Fruit fly (Drosophila melanogaster) whole organism, embryonic: ENCODE results near the gene AP-2alpha.

Experiments used
- ATbp ChIP-seq: fragments of 200-800 bp; sonication (Bioruptor generic); optimal IDR thresholded peaks from 2 replicates; lab custom pipeline; 2017; ENCODE audit warnings: missing biosample characterization, mild to moderate bottlenecking, missing genetic modification characterization, missing genetic modification reagents
- Abd-B ChIP-seq: fragments of 200-800 bp; sonication (Bioruptor generic); optimal IDR thresholded peaks from 2 replicates; lab custom pipeline; 2018; ENCODE audit warnings: missing biosample characterization, mild to moderate bottlenecking, missing genetic modification characterization, moderate library complexity
- Bdp1 ChIP-seq: fragments of 200-800 bp; sonication (Bioruptor generic); optimal IDR thresholded peaks from 3 replicates; lab custom pipeline; 2016; ENCODE audit warnings: missing biosample characterization, missing genetic modification characterization
- CG10209 ChIP-seq: fragments of 200-800 bp; sonication (Bioruptor generic); optimal IDR thresholded peaks from 3 replicates; lab custom pipeline; 2017; ENCODE audit warnings: missing biosample characterization, mild to moderate bottlenecking, missing genetic modification characterization, missing genetic modification reagents
- CG10959 ChIP-seq: fragments of 200-800 bp; sonication (Bioruptor generic); IDR thresholded peaks from 2 replicates; pipeline ENCODE4 v1.3.6; 2022; ENCODE audit warnings: missing biosample characterization, missing genetic modification characterization
- CG12391 ChIP-seq: fragments of 200-800 bp; sonication (Bioruptor generic); optimal IDR thresholded peaks from 3 replicates; lab custom pipeline; 2018; ENCODE audit warnings: missing biosample characterization, mild to moderate bottlenecking, missing genetic modification characterization, moderate library complexity
- CG12769 ChIP-seq: fragments of 200-800 bp; sonication (Bioruptor generic); optimal IDR thresholded peaks from 2 replicates; lab custom pipeline; 2019; ENCODE audit warnings: missing biosample characterization, mild to moderate bottlenecking, missing genetic modification characterization, moderate library complexity
- CG13624 ChIP-seq: fragments of 200-800 bp; sonication (Bioruptor generic); optimal IDR thresholded peaks from 2 replicates; lab custom pipeline; 2016; ENCODE audit warnings: missing biosample characterization, missing genetic modification characterization
- CG14050 ChIP-seq: fragments of 200-800 bp; sonication (Bioruptor generic); IDR thresholded peaks from 3 replicates; pipeline ENCODE4 v1.3.6; 2022; ENCODE audit warnings: missing biosample characterization, missing genetic modification characterization
- CG17361 ChIP-seq: fragments of 200-800 bp; sonication (Bioruptor generic); IDR thresholded peaks from 3 replicates; pipeline ENCODE4 v1.3.6; 2022; ENCODE audit warnings: missing biosample characterization, missing genetic modification characterization
- CG2202 ChIP-seq: fragments of 200-800 bp; sonication (Bioruptor generic); optimal IDR thresholded peaks from 2 replicates; lab custom pipeline; 2018; ENCODE audit warnings: missing biosample characterization, mild to moderate bottlenecking, missing genetic modification characterization
- CG2712 ChIP-seq: fragments of 200-800 bp; optimal IDR thresholded peaks from 3 replicates; lab custom pipeline; 2019; ENCODE audit warnings: missing biosample characterization, mild to moderate bottlenecking, missing genetic modification characterization, moderate library complexity
- CG2875 ChIP-seq: fragments of 200-800 bp; sonication (Bioruptor generic); optimal IDR thresholded peaks from 2 replicates; lab custom pipeline; 2017; ENCODE audit warnings: missing biosample characterization, mild to moderate bottlenecking, missing genetic modification characterization, missing genetic modification reagents
- CG30403 ChIP-seq: fragments of 200-800 bp; sonication (Bioruptor generic); optimal IDR thresholded peaks from 3 replicates; lab custom pipeline; 2016; ENCODE audit warnings: missing biosample characterization, missing genetic modification characterization
- CG33557 ChIP-seq: fragments of 200-800 bp; sonication (Bioruptor generic); optimal IDR thresholded peaks from 2 replicates; lab custom pipeline; 2019; ENCODE audit warnings: missing biosample characterization, mild to moderate bottlenecking, missing genetic modification characterization, moderate library complexity
- CG3407 ChIP-seq: fragments of 200-800 bp; sonication (Bioruptor generic); optimal IDR thresholded peaks from 2 replicates; lab custom pipeline; 2018; ENCODE audit warnings: missing biosample characterization, mild to moderate bottlenecking, missing genetic modification characterization
- CG34422 ChIP-seq: fragments of 200-800 bp; sonication (Bioruptor generic); IDR thresholded peaks from 3 replicates; pipeline ENCODE4 v1.3.6; 2022; ENCODE audit warnings: missing biosample characterization, missing genetic modification characterization
- CG6254 ChIP-seq: fragments of 200-800 bp; sonication (Bioruptor generic); optimal IDR thresholded peaks from 3 replicates; lab custom pipeline; 2017; ENCODE audit warnings: mild to moderate bottlenecking, missing biosample characterization, missing genetic modification reagents, missing genetic modification characterization
- CG7839 ChIP-seq: fragments of 200-800 bp; sonication (Bioruptor generic); optimal IDR thresholded peaks from 3 replicates; lab custom pipeline; 2018; ENCODE audit warnings: missing biosample characterization, mild to moderate bottlenecking, missing genetic modification characterization, moderate library complexity
- CG8290 ChIP-seq, 3 experiments: fragments of 200-800 bp; sonication (Bioruptor generic); optimal IDR thresholded peaks; 2 replicates each; lab custom pipeline; 2016 to 2019; ENCODE audit warnings: missing biosample characterization in 3 of 3, missing genetic modification characterization in 3 of 3, mild to moderate bottlenecking in 2 of 3, moderate library complexity in 1 of 3
- CG8388 ChIP-seq: fragments of 200-800 bp; sonication (Bioruptor generic); optimal IDR thresholded peaks from 2 replicates; lab custom pipeline; 2019; ENCODE audit warnings: missing biosample characterization, mild to moderate bottlenecking, missing genetic modification characterization, moderate library complexity
- CG8924 ChIP-seq: fragments of 200-800 bp; optimal IDR thresholded peaks from 3 replicates; lab custom pipeline; 2019; ENCODE audit warnings: missing biosample characterization, mild to moderate bottlenecking, missing genetic modification characterization, moderate library complexity
- Chrac-16 ChIP-seq: fragments of 200-800 bp; sonication (Bioruptor generic); optimal IDR thresholded peaks from 3 replicates; lab custom pipeline; 2016; ENCODE audit warnings: missing biosample characterization, missing genetic modification characterization
- CoRest ChIP-seq: fragments of 200-800 bp; sonication (Bioruptor generic); optimal IDR thresholded peaks from 3 replicates; lab custom pipeline; 2018; ENCODE audit warnings: missing biosample characterization, mild to moderate bottlenecking, missing genetic modification characterization, moderate library complexity
- D19A ChIP-seq: fragments of 200-800 bp; optimal IDR thresholded peaks from 3 replicates; lab custom pipeline; 2019; ENCODE audit warnings: missing biosample characterization, mild to moderate bottlenecking, missing genetic modification characterization, moderate library complexity
- D19B ChIP-seq: fragments of 200-800 bp; sonication (Bioruptor generic); optimal IDR thresholded peaks from 2 replicates; lab custom pipeline; 2017; ENCODE audit warnings: missing biosample characterization, mild to moderate bottlenecking, missing genetic modification characterization
- Deaf1 ChIP-seq: fragments of 200-800 bp; optimal IDR thresholded peaks from 3 replicates; lab custom pipeline; 2019; ENCODE audit warnings: missing biosample characterization, mild to moderate bottlenecking, missing genetic modification characterization, moderate library complexity
- Dref ChIP-seq: fragments of 200-800 bp; sonication (Bioruptor generic); IDR thresholded peaks from 2 replicates; pipeline ENCODE4 v1.3.6; 2022; ENCODE audit warnings: missing biosample characterization, missing genetic modification characterization
- Kr ChIP-seq: fragments of 200-800 bp; sonication (Bioruptor generic); optimal IDR thresholded peaks from 2 replicates; lab custom pipeline; 2017; ENCODE audit warnings: missing biosample characterization, mild to moderate bottlenecking, missing genetic modification characterization
- Lpt ChIP-seq: fragments of >200 bp; optimal IDR thresholded peaks from 2 replicates; lab custom pipeline; 2018; ENCODE audit warnings: missing biosample characterization, missing genetic modification characterization
- Max ChIP-seq: fragments of 200-800 bp; sonication (Bioruptor generic); optimal IDR thresholded peaks from 2 replicates; lab custom pipeline; 2016; ENCODE audit warnings: missing biosample characterization, mild to moderate bottlenecking, missing genetic modification characterization
- NC2α ChIP-seq: fragments of 200-800 bp; sonication (Bioruptor generic); optimal IDR thresholded peaks from 2 replicates; lab custom pipeline; 2016; ENCODE audit warnings: missing biosample characterization, missing genetic modification characterization
- Sox100B ChIP-seq: fragments of 200-800 bp; sonication (Bioruptor generic); optimal IDR thresholded peaks from 3 replicates; lab custom pipeline; 2018; ENCODE audit warnings: missing biosample characterization, mild to moderate bottlenecking, missing genetic modification characterization
- Spps ChIP-seq: fragments of 200-800 bp; sonication (Bioruptor generic); optimal IDR thresholded peaks from 2 replicates; lab custom pipeline; 2018; ENCODE audit warnings: missing biosample characterization, mild to moderate bottlenecking, missing genetic modification characterization
- TFAM ChIP-seq: fragments of 200-800 bp; sonication (Bioruptor generic); optimal IDR thresholded peaks from 2 replicates; lab custom pipeline; 2017; ENCODE audit warnings: missing biosample characterization, missing genetic modification characterization, inconsistent platforms
- abd-A ChIP-seq: fragments of 200-800 bp; sonication (Bioruptor generic); optimal IDR thresholded peaks from 3 replicates; lab custom pipeline; 2019; ENCODE audit warnings: missing biosample characterization, mild to moderate bottlenecking, missing genetic modification characterization, moderate library complexity
- ac ChIP-seq: fragments of 200-800 bp; sonication (Bioruptor generic); optimal IDR thresholded peaks from 3 replicates; lab custom pipeline; 2017; ENCODE audit warnings: missing biosample characterization, mild to moderate bottlenecking, missing genetic modification characterization
- ap ChIP-seq: fragments of 200-800 bp; sonication (Bioruptor generic); IDR thresholded peaks from 2 replicates; pipeline ENCODE4 v1.3.6; 2022; ENCODE audit warnings: missing biosample characterization, missing genetic modification characterization
- az2 ChIP-seq: fragments of 200-800 bp; sonication (Bioruptor generic); optimal IDR thresholded peaks from 3 replicates; lab custom pipeline; 2016; ENCODE audit warnings: missing biosample characterization, missing genetic modification characterization
- br ChIP-seq: fragments of >200 bp; optimal IDR thresholded peaks from 2 replicates; lab custom pipeline; 2017
- chm ChIP-seq: fragments of 200-800 bp; sonication (Bioruptor generic); IDR thresholded peaks from 2 replicates; pipeline ENCODE4 v1.3.6; 2022; ENCODE audit warnings: missing biosample characterization, missing genetic modification characterization
- en ChIP-seq: fragments of 200-800 bp; sonication (Bioruptor generic); optimal IDR thresholded peaks from 2 replicates; lab custom pipeline; 2016; ENCODE audit warnings: missing biosample characterization, missing genetic modification characterization
- gsb-n ChIP-seq: fragments of 200-800 bp; sonication (Bioruptor generic); optimal IDR thresholded peaks from 3 replicates; lab custom pipeline; 2018; ENCODE audit warnings: missing biosample characterization, mild to moderate bottlenecking, missing genetic modification characterization
- lmd ChIP-seq: fragments of 200-800 bp; sonication (Bioruptor generic); IDR thresholded peaks from 2 replicates; pipeline ENCODE4 v1.3.6; 2022; ENCODE audit warnings: missing biosample characterization, missing genetic modification characterization
- lola ChIP-seq, 3 experiments: fragments of >200 bp in 2 of 3; fragments of 200-800 bp in 1 of 3; sonication (Bioruptor generic) in 1 of 3; optimal IDR thresholded peaks; 2 replicates each; lab custom pipeline; 2017 to 2019; ENCODE audit warnings: missing biosample characterization in 3 of 3, missing genetic modification characterization in 3 of 3, mild to moderate bottlenecking in 1 of 3, moderate library complexity in 1 of 3
- row ChIP-seq: fragments of 200-800 bp; sonication (Bioruptor generic); IDR thresholded peaks from 3 replicates; pipeline ENCODE4 v1.3.6; 2022; ENCODE audit warnings: missing biosample characterization, missing genetic modification characterization
- sens ChIP-seq: fragments of 200-800 bp; sonication (Bioruptor generic); peaks from one replicate; lab custom pipeline; 2016; ENCODE audit warnings: missing biosample characterization, missing genetic modification characterization
- stwl ChIP-seq: fragments of 200-800 bp; sonication (Bioruptor generic); optimal IDR thresholded peaks from 3 replicates; lab custom pipeline; 2018; ENCODE audit warnings: missing biosample characterization, mild to moderate bottlenecking, missing genetic modification characterization, moderate library complexity
- zfh1 ChIP-seq: fragments of 200-800 bp; sonication (Bioruptor generic); IDR thresholded peaks from 3 replicates; pipeline ENCODE4 v1.3.6; 2022; ENCODE audit warnings: missing biosample characterization, missing genetic modification characterization

AP-2alpha gene

DNA sequence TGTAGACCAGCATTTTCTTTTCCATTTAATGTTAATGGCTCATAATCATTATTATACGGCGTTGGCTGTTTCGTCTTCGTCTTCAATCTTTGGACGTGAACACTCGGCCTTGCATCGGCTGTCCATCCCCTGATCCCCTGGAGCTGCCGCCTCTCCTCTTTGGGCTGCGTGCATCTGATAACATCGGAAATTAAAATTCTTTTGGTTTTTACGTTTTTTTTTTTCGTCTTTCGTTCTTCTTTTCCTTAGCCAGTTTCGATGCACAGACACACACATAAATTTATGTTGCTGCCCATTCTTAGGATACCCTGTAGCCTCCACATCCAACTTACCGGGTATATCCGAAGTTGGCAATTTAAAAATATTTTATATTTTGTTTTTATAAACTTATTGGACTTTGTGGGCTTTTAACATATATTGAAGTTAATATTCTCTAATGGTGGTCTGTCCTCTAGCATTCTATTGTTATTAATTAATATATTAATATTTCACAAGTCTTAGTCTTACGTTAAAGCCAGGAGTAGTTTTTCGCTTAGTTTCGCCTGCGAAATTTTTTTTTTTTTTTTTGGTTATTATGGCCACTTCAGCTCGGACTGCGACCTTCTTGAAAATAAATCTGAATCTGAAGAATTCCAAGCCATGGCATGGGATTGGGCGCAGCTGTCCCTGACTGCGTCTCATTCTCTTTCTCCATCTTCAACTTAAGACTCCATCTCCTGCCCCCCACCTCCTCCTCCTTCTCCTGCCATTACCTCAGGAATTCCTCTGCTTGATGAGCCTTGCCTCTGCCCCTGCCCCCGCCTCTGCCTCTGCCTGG is 26.3 kb upstream of the AP-2alpha start (continued):
- TF ChIP-seq CG8388 (GFP tag; lab: Kevin White, UChicago) (peak; percentile 58), Abd-B (GFP tag; lab: Kevin White, UChicago) (peak; percentile 9), en (GFP tag; lab: Kevin White, UChicago) (no peak), ap (GFP tag; lab: Robert Waterston, UW) (no peak), Chrac-16 (GFP tag; lab: Kevin White, UChicago) (peak; percentile 49), Lpt (GFP tag; lab: Kevin White, UChicago) (no peak), br (lab: Kevin White, UChicago) (no peak), abd-A (tag; lab: Kevin White, UChicago) (no peak), CG6254 (peak; percentile 29), stwl (tag; lab: Kevin White, UChicago) (peak; percentile 21), lola (GFP tag; optimal IDR thresholded peaks at IDR 0.05; lab: Kevin White, UChicago) (peak in 1 of 3 experiments; percentile 95), CG10959 (GFP tag; lab: Robert Waterston, UW) (peak; percentile 76), Bdp1 (GFP tag; lab: Kevin White, UChicago) (no peak), Max (peak; percentile 4), CG17361 (GFP tag; lab: Robert Waterston, UW) (peak; percentile 77), CG33557 (GFP tag; lab: Kevin White, UChicago) (peak; percentile 84), TFAM (GFP tag; lab: Kevin White, UChicago) (no peak), CG2202 (tag; lab: Kevin White, UChicago) (peak; percentile 58), row (GFP tag; lab: Robert Waterston, UW) (peak; percentile 54), CG8924 (tag; lab: Kevin White, UChicago) (peak; percentile 67), gsb-n (tag; lab: Kevin White, UChicago) (peak; percentile 59), CG7839 (tag; lab: Kevin White, UChicago) (peak; percentile 52), Sox100B (peak; percentile 52), ATbp (GFP tag; lab: Kevin White, UChicago) (no peak), chm (GFP tag; lab: Robert Waterston, UW) (0 out of 2 replicates have a peak, but pooled peaks have one; percentile 26), az2 (GFP tag; lab: Kevin White, UChicago) (peak; percentile 30), CG12391 (tag; lab: Kevin White, UChicago) (peak; percentile 74), D19B (GFP tag; lab: Kevin White, UChicago) (peak; percentile 63), CG12769 (no peak), zfh1 (GFP tag; lab: Robert Waterston, UW) (peak; percentile 59; the same call in 2 of the 3 replicates), sens (peak; percentile 73), Dref (GFP tag; lab: Robert Waterston, UW) (no peak), ac (GFP tag; lab: Kevin White, UChicago) (peak; percentile 58), CG34422 (no peak), Spps (tag; lab: Kevin White, UChicago) (peak; percentile 49), CG2875 (GFP tag; lab: Kevin White, UChicago) (peak; percentile 44), CG30403 (peak; percentile 42), NC2α (GFP tag; lab: Kevin White, UChicago) (no peak), lmd (peak; percentile 18; the same call in 1 of the 2 replicates), Kr (peak; percentile 18), Deaf1 (tag; lab: Kevin White, UChicago) (peak; percentile 5), CG10209 (GFP tag; lab: Kevin White, UChicago) (peak; percentile 37), CoRest (tag; lab: Kevin White, UChicago) (peak; percentile 55), CG14050 (GFP tag; lab: Robert Waterston, UW) (no peak), D19A (peak; percentile 88), CG3407 (GFP tag; lab: Kevin White, UChicago) (peak; percentile 23), CG2712 (tag; lab: Kevin White, UChicago) (peak; percentile 88), CG13624 (GFP tag; lab: Kevin White, UChicago) (no peak), CG8290 (GFP tag; optimal IDR thresholded peaks at IDR 0.05; lab: Kevin White, UChicago) (peak; percentile 8), CG8290 (tag; optimal IDR thresholded peaks at IDR 0.05; lab: Kevin White, UChicago) (no peak)
